Worm (Caenorhabditis elegans) whole organism, young adult: Measurements from ENCODE around the gene lido-18.
A peak's percentile ranks its signal among the peaks of the same experiment; 100 is the strongest.

Source experiments
- B0261.1 ChIP-seq: sonication (generic microtip); optimal IDR thresholded peaks from 2 replicates; lab custom pipeline; 2016; ENCODE audit warnings: mild to moderate bottlenecking, missing genetic modification characterization, moderate library complexity, missing compliant biosample characterization
- ama-1 ChIP-seq, 3 experiments: fragments of 150-350 bp in 1 of 3; sonication (generic microtip) in 2 of 3; optimal IDR thresholded peaks; 2 replicates each; lab custom pipeline; 2014 to 2018; ENCODE audit warnings: missing biosample characterization in 2 of 3, missing genetic modification characterization in 2 of 3, missing genetic modification reagents in 2 of 3
- attf-6 ChIP-seq: fragments of 200-800 bp; sonication (Bioruptor generic); IDR thresholded peaks from 2 replicates; pipeline ENCODE4 v1.3.6; 2022; ENCODE audit warnings: missing genetic modification reagents, missing genetic modification characterization, missing compliant biosample characterization
- ceh-91 ChIP-seq: fragments of 200-800 bp; sonication (Bioruptor generic); IDR thresholded peaks from 2 replicates; pipeline ENCODE4 v1.3.6; 2022; ENCODE audit warnings: missing genetic modification reagents, missing genetic modification characterization, missing compliant biosample characterization
- dox-1 ChIP-seq: fragments of 200-800 bp; sonication (Bioruptor generic); IDR thresholded peaks from 2 replicates; pipeline ENCODE4 v1.3.6; 2022; ENCODE audit warnings: missing genetic modification reagents, missing genetic modification characterization, missing compliant biosample characterization
- egl-44 ChIP-seq: fragments of 200-800 bp; sonication (Bioruptor generic); IDR thresholded peaks from 2 replicates; pipeline ENCODE4 v1.3.6; 2022; ENCODE audit warnings: missing genetic modification reagents, missing genetic modification characterization, missing compliant biosample characterization
- him-1 ChIP-seq: sonication (generic microtip); optimal IDR thresholded peaks from 2 replicates; lab custom pipeline; 2016; ENCODE audit warnings: missing genotype, missing genetic modification reagents, missing genetic modification characterization, missing compliant biosample characterization
- hsf-1 ChIP-seq: fragments of 200-800 bp; sonication (Bioruptor generic); IDR thresholded peaks from 2 replicates; pipeline ENCODE4 v1.3.6; 2022; ENCODE audit warnings: missing genetic modification reagents, missing genetic modification characterization, missing compliant biosample characterization
- nhr-179 ChIP-seq: sonication (generic microtip); optimal IDR thresholded peaks from 2 replicates; lab custom pipeline; 2016; ENCODE audit warnings: mild to moderate bottlenecking, missing genetic modification characterization, missing compliant biosample characterization
- sdz-38 ChIP-seq: sonication (generic microtip); optimal IDR thresholded peaks from 2 replicates; lab custom pipeline; 2016; ENCODE audit warnings: missing genotype, missing genetic modification characterization, missing compliant biosample characterization

- TF ChIP-seq hsf-1 (no peak), attf-6 (GFP tag; lab: Robert Waterston, UW) (no peak), dox-1 (no peak), ceh-91 (GFP tag; lab: Robert Waterston, UW) (peak; percentile 38; the same call in 1 of the 2 replicates), ama-1 (optimal IDR thresholded peaks at IDR 0.05; lab: Kevin White, UChicago) (no peak), ama-1 (GFP tag; optimal IDR thresholded peaks at IDR 0.05; lab: Kevin White, UChicago) (no peak), egl-44 (GFP tag; lab: Robert Waterston, UW) (no peak), him-1 (tag; lab: Kevin White, UChicago) (no peak), B0261.1 (tag; lab: Kevin White, UChicago) (no peak), sdz-38 (tag; lab: Kevin White, UChicago) (no peak), nhr-179 (tag; lab: Kevin White, UChicago) (no peak)
Observed at ce11 chrIII:7711908-7712359, 49.9 kb downstream of the lido-18 start, which contains the start of gene C03B8.3.
